Worm (Caenorhabditis elegans) whole organism, L1 larva: Measurements from ENCODE around the gene dyf-2.

ENCODE experiments used
- C16A3.4 ChIP-seq: fragments of 150-350 bp; optimal IDR thresholded peaks from 2 replicates; lab custom pipeline; 2014; ENCODE audit warnings: missing biosample characterization, missing genetic modification characterization
- C34B4.2 ChIP-seq: sonication (generic microtip); optimal IDR thresholded peaks from 2 replicates; lab custom pipeline; 2017; ENCODE audit warnings: mild to moderate bottlenecking, missing genetic modification characterization, missing compliant biosample characterization
- F16B12.6 ChIP-seq: fragments of 150-350 bp; optimal IDR thresholded peaks from 2 replicates; lab custom pipeline; 2014; ENCODE audit warnings: missing biosample characterization, missing genetic modification characterization
- Y116A8C.19 ChIP-seq: sonication (generic microtip); optimal IDR thresholded peaks from 2 replicates; lab custom pipeline; 2016; ENCODE audit warnings: missing compliant biosample characterization, missing genetic modification characterization, borderline replicate concordance
- aha-1 ChIP-seq: fragments of 150-350 bp; optimal IDR thresholded peaks from 2 replicates; lab custom pipeline; 2014; ENCODE audit warnings: missing biosample characterization, missing genetic modification characterization
- alr-1 ChIP-seq: fragments of 200-800 bp; sonication (Bioruptor generic); optimal IDR thresholded peaks from 2 replicates; lab custom pipeline; 2018; ENCODE audit warnings: borderline replicate concordance, mild to moderate bottlenecking, missing genetic modification characterization, missing compliant biosample characterization
- aly-2 ChIP-seq: fragments of 150-350 bp; optimal IDR thresholded peaks from 2 replicates; lab custom pipeline; 2014; ENCODE audit warnings: missing biosample characterization, missing genetic modification characterization
- blmp-1 ChIP-seq: fragments of 150-350 bp; optimal IDR thresholded peaks from 2 replicates; lab custom pipeline; 2014; ENCODE audit warnings: missing biosample characterization, missing genetic modification characterization
- ceh-8 ChIP-seq: fragments of 200-800 bp; sonication (Bioruptor generic); optimal IDR thresholded peaks from 2 replicates; lab custom pipeline; 2018; ENCODE audit warnings: mild to moderate bottlenecking, missing genetic modification characterization, moderate library complexity, missing compliant biosample characterization
- ceh-88 ChIP-seq: fragments of 200-800 bp; sonication (Bioruptor generic); IDR thresholded peaks from 2 replicates; pipeline ENCODE4 v1.3.6; 2022; ENCODE audit warnings: missing genetic modification characterization, missing compliant biosample characterization
- ceh-90 ChIP-seq: sonication (generic microtip); optimal IDR thresholded peaks from 2 replicates; lab custom pipeline; 2016; ENCODE audit warnings: missing genetic modification characterization, missing compliant biosample characterization
- ces-1 ChIP-seq: fragments of 150-350 bp; optimal IDR thresholded peaks from 2 replicates; lab custom pipeline; 2014; ENCODE audit warnings: missing biosample characterization, missing genetic modification reagents, missing genetic modification characterization
- dpl-1 ChIP-seq, 3 experiments: fragments of 150-350 bp in 2 of 3; sonication (generic microtip) in 1 of 3; optimal IDR thresholded peaks; 2 replicates each; lab custom pipeline; 2014 to 2017; ENCODE audit warnings: missing biosample characterization in 3 of 3, missing genetic modification characterization in 3 of 3, missing genetic modification reagents in 3 of 3
- dsc-1 ChIP-seq: sonication (generic microtip); optimal IDR thresholded peaks from 2 replicates; lab custom pipeline; 2016; ENCODE audit warnings: mild to moderate bottlenecking, missing genetic modification characterization, missing compliant biosample characterization
- efl-3 ChIP-seq: fragments of 200-800 bp; sonication (Bioruptor generic); optimal IDR thresholded peaks from 2 replicates; lab custom pipeline; 2018; ENCODE audit warnings: mild to moderate bottlenecking, missing genetic modification characterization, missing compliant biosample characterization
- elt-3 ChIP-seq, 6 experiments: fragments of 150-350 bp in 1 of 6; sonication (generic microtip); optimal IDR thresholded peaks; 2 replicates each; lab custom pipeline; 2017 to 2018; ENCODE audit warnings: missing biosample characterization in 6 of 6, missing genetic modification characterization in 6 of 6, inconsistent platforms in 1 of 6
- ets-5 ChIP-seq: fragments of 200-800 bp; sonication (Bioruptor generic); IDR thresholded peaks from 2 replicates; pipeline ENCODE4 v1.3.6; 2022; ENCODE audit warnings: missing genetic modification characterization, missing compliant biosample characterization
- grh-1 ChIP-seq: fragments of 200-800 bp; sonication (Bioruptor generic); IDR thresholded peaks from 2 replicates; pipeline ENCODE4 v1.3.6; 2022; ENCODE audit warnings: missing genetic modification reagents, missing genetic modification characterization, missing compliant biosample characterization
- irx-1 ChIP-seq: sonication (generic microtip); optimal IDR thresholded peaks from 2 replicates; lab custom pipeline; 2016; ENCODE audit warnings: missing genetic modification characterization, missing compliant biosample characterization
- lin-13 ChIP-seq: fragments of 150-350 bp; optimal IDR thresholded peaks from 2 replicates; lab custom pipeline; 2014; ENCODE audit warnings: missing biosample characterization, missing genetic modification reagents, missing genetic modification characterization
- lin-14 ChIP-seq: fragments of 200-800 bp; sonication (Bioruptor generic); optimal IDR thresholded peaks from 2 replicates; lab custom pipeline; 2018; ENCODE audit warnings: mild to moderate bottlenecking, missing genetic modification characterization, moderate library complexity, missing compliant biosample characterization
- lin-35 ChIP-seq, 2 experiments: fragments of 150-350 bp; optimal IDR thresholded peaks; 2 replicates each; lab custom pipeline; 2014; ENCODE audit warnings: missing biosample characterization in 2 of 2, missing genetic modification characterization in 2 of 2, missing genetic modification reagents in 2 of 2
- lir-3 ChIP-seq: sonication (generic microtip); optimal IDR thresholded peaks from 2 replicates; lab custom pipeline; 2016; ENCODE audit warnings: mild to moderate bottlenecking, missing genetic modification characterization, moderate library complexity, missing compliant biosample characterization; ENCODE audit not compliant: poor library complexity
- lsy-2 ChIP-seq, 2 experiments: fragments of 150-350 bp; optimal IDR thresholded peaks; 2 replicates each; lab custom pipeline; 2014; ENCODE audit warnings: missing biosample characterization in 2 of 2, missing genetic modification characterization in 2 of 2
- mdl-1 ChIP-seq, 2 experiments: fragments of 150-350 bp; optimal IDR thresholded peaks; 2 replicates each; lab custom pipeline; 2014 to 2017; ENCODE audit warnings: missing biosample characterization in 2 of 2, missing genetic modification characterization in 2 of 2, inconsistent platforms in 1 of 2
- nhr-19 ChIP-seq: fragments of 200-800 bp; sonication (Bioruptor generic); conservative IDR thresholded peaks from 2 replicates; pipeline ENCODE4 v1.3.6; 2022; ENCODE audit warnings: missing genetic modification characterization, missing compliant biosample characterization
- nhr-20 ChIP-seq: sonication (generic microtip); optimal IDR thresholded peaks from 2 replicates; lab custom pipeline; 2016; ENCODE audit warnings: mild to moderate bottlenecking, missing genetic modification characterization, missing compliant biosample characterization
- nhr-28 ChIP-seq: fragments of 150-350 bp; optimal IDR thresholded peaks from 2 replicates; lab custom pipeline; 2014; ENCODE audit warnings: missing biosample characterization, missing genetic modification characterization
- nhr-71 ChIP-seq: sonication (generic microtip); optimal IDR thresholded peaks from 2 replicates; lab custom pipeline; 2016; ENCODE audit warnings: mild to moderate bottlenecking, missing genetic modification characterization, moderate library complexity, missing compliant biosample characterization
- nhr-76 ChIP-seq: sonication (generic microtip); optimal IDR thresholded peaks from 2 replicates; lab custom pipeline; 2017; ENCODE audit warnings: missing biosample characterization, missing genetic modification characterization
- nhr-84 ChIP-seq: sonication (generic microtip); optimal IDR thresholded peaks from 2 replicates; lab custom pipeline; 2017; ENCODE audit warnings: missing biosample characterization, missing genetic modification characterization
- nhr-85 ChIP-seq: sonication (generic microtip); peaks from one replicate; lab custom pipeline; 2016; ENCODE audit warnings: missing genetic modification characterization, inconsistent platforms, missing compliant biosample characterization
- nhr-90 ChIP-seq: sonication (generic microtip); optimal IDR thresholded peaks from 2 replicates; lab custom pipeline; 2016; ENCODE audit warnings: mild to moderate bottlenecking, missing genetic modification characterization, missing compliant biosample characterization; ENCODE audit not compliant: poor library complexity
- pag-3 ChIP-seq: sonication (generic microtip); optimal IDR thresholded peaks from 2 replicates; lab custom pipeline; 2017; ENCODE audit warnings: missing genetic modification characterization, mild to moderate bottlenecking, missing compliant biosample characterization, antibody characterized with exemption, borderline replicate concordance; ENCODE audit not compliant: insufficient read depth
- pqm-1 ChIP-seq: sonication (generic microtip); optimal IDR thresholded peaks from 3 replicates; lab custom pipeline; 2017; ENCODE audit warnings: missing biosample characterization, missing genetic modification characterization
- rnt-1 ChIP-seq: sonication (generic microtip); optimal IDR thresholded peaks from 2 replicates; lab custom pipeline; 2016; ENCODE audit warnings: mild to moderate bottlenecking, missing genetic modification characterization, moderate library complexity, missing compliant biosample characterization
- snpc-4 ChIP-seq: fragments of 150-350 bp; optimal IDR thresholded peaks from 2 replicates; lab custom pipeline; 2014; ENCODE audit warnings: missing biosample characterization, missing genetic modification characterization
- snu-23 ChIP-seq: sonication (generic microtip); optimal IDR thresholded peaks from 2 replicates; lab custom pipeline; 2016; ENCODE audit warnings: missing genetic modification characterization, missing compliant biosample characterization
- sup-37 ChIP-seq: fragments of 200-800 bp; sonication (Bioruptor generic); optimal IDR thresholded peaks from 2 replicates; lab custom pipeline; 2018; ENCODE audit warnings: mild to moderate bottlenecking, missing genetic modification characterization, missing compliant biosample characterization
- swsn-7 ChIP-seq: sonication (generic microtip); optimal IDR thresholded peaks from 2 replicates; lab custom pipeline; 2016; ENCODE audit warnings: missing genetic modification characterization, missing compliant biosample characterization
- tbx-2 ChIP-seq: sonication (generic microtip); optimal IDR thresholded peaks from 2 replicates; lab custom pipeline; 2016; ENCODE audit warnings: missing genetic modification characterization, missing compliant biosample characterization
- tlp-1 ChIP-seq: fragments of 150-350 bp; optimal IDR thresholded peaks from 2 replicates; lab custom pipeline; 2014; ENCODE audit warnings: missing biosample characterization, missing genetic modification characterization
- unc-130 ChIP-seq: fragments of 150-350 bp; optimal IDR thresholded peaks from 2 replicates; lab custom pipeline; 2017; ENCODE audit warnings: missing biosample characterization, missing genetic modification characterization, inconsistent platforms
- unc-98 ChIP-seq: fragments of 200-800 bp; sonication (Bioruptor generic); IDR thresholded peaks from 2 replicates; pipeline ENCODE4 v1.3.6; 2022; ENCODE audit warnings: missing genetic modification characterization, missing compliant biosample characterization
- xbp-1 ChIP-seq: sonication (generic microtip); optimal IDR thresholded peaks from 2 replicates; lab custom pipeline; 2016; ENCODE audit warnings: missing genetic modification characterization, missing compliant biosample characterization
- zag-1 ChIP-seq: fragments of 150-350 bp; optimal IDR thresholded peaks from 2 replicates; lab custom pipeline; 2014; ENCODE audit warnings: missing biosample characterization, missing genetic modification characterization

Gene dyf-2

DNA sequence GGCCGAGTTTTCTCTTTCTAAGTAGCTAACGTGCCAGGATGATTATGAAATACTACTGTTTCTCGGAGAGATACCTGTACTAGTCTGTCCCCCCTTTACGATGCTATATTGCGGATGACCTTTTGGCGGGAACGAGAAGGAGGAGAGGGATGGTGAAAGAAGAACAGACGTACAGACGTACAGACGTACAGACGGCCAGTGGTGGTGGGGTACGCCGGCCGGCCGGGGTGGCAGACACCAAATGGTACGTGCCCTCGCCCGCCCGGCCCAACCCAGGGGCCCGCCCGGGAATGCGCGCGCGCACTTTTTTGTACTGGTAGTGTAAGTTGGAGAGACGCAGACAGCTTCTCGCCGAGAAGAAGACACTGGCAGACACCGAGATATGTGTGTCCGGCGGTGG lies 34.8 kb upstream of the dyf-2 start:
- TF ChIP-seq nhr-85 (tag; lab: Kevin White, UChicago) (peak; percentile 71), lin-14 (GFP tag; lab: Kevin White, UChicago) (peak; percentile 48), blmp-1 (tag; lab: Kevin White, UChicago) (peak; percentile 70), rnt-1 (no peak), unc-98 (GFP tag; lab: Robert Waterston, UW) (no peak), aly-2 (tag; lab: Kevin White, UChicago) (no peak), nhr-76 (tag; lab: Kevin White, UChicago) (no peak), grh-1 (0 out of 2 replicates have a peak, but pooled peaks have one; percentile 37), efl-3 (no peak), zag-1 (tag; lab: Kevin White, UChicago) (no peak), C34B4.2 (no peak), mdl-1 (tag; optimal IDR thresholded peaks at IDR 0.05; lab: Kevin White, UChicago) (no peak), C16A3.4 (no peak), nhr-71 (no peak), ceh-8 (GFP tag; lab: Kevin White, UChicago) (peak; percentile 18), ets-5 (GFP tag; lab: Robert Waterston, UW) (no peak), tlp-1 (tag; lab: Kevin White, UChicago) (no peak), snu-23 (GFP tag; lab: Kevin White, UChicago) (no peak), pag-3 (tag; lab: Kevin White, UChicago) (no peak), nhr-90 (tag; lab: Kevin White, UChicago) (peak; percentile 7), ceh-88 (GFP tag; lab: Robert Waterston, UW) (no peak), aha-1 (tag; lab: Kevin White, UChicago) (no peak), snpc-4 (no peak), nhr-28 (tag; lab: Kevin White, UChicago) (no peak)

DNA sequence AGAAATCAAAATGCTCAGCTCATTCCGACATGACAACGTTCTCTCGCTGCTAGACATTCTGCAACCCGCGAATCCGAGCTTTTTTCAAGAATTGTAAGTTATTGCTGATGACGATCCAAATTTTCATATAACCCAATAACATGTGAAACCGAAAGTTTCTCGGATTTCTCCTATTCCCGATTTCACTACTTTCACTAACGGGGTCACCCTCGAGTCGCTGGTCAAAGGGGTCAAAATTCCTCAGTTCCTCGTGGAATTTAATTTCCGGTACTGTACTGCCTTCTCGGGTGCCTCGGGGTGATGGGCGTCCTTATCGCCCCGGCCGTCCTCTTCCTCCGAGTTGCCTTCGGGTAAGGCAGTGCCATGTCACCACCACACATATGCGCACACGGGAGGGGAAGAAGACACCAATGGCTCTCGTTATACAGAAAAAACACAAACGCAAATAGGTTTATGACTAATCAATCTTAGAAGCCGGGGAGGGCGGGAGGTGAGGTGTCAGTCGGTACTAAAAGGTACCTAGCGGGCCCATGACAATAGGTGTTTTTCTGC lies 34.0 kb upstream of the dyf-2 start:
- TF ChIP-seq blmp-1 (tag; lab: Kevin White, UChicago): peak; percentile 99
- no peak for TF ChIP-seq ceh-90 (tag; lab: Kevin White, UChicago)

DNA sequence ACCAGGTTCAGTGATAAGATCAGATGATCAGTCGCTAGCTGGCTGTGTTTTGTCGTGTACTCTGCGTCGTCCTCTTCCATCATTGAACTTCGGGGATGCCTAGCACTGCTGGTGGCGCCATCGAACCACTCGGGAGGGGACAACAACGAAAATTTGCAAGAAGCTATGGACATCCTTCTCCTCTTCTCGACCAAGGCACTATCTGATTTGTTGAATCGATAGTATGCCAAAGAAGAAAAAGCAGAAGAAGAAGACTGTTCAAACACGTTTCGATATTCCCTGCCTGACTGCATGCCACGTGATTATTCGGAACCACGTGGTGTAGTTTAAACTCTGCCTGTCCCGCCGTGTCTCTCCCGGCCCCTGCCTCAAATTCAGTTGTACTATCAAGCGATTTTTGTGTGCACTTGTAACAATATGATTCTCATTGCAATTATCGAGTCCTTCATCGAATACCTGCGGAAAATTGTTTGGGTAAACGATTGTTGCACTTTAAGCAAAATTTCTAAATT lies 33.1 kb upstream of the dyf-2 start:
- TF ChIP-seq nhr-84 (tag; lab: Kevin White, UChicago) (no peak), lsy-2 (tag; optimal IDR thresholded peaks at IDR 0.05; lab: Kevin White, UChicago) (peak in 1 of 2 experiments; percentile 32), pqm-1 (tag; lab: Kevin White, UChicago) (no peak), lin-13 (no peak), nhr-71 (peak; percentile 85), lir-3 (no peak), alr-1 (tag; lab: Kevin White, UChicago) (no peak), nhr-90 (tag; lab: Kevin White, UChicago) (peak; percentile 76), sup-37 (GFP tag; lab: Kevin White, UChicago) (peak; percentile 25), nhr-19 (peak; percentile 53), ets-5 (GFP tag; lab: Robert Waterston, UW) (no peak), unc-130 (tag; lab: Kevin White, UChicago) (peak; percentile 47), snu-23 (GFP tag; lab: Kevin White, UChicago) (peak; percentile 57), tbx-2 (tag; lab: Kevin White, UChicago) (peak; percentile 61), rnt-1 (peak; percentile 36), mdl-1 (tag; optimal IDR thresholded peaks at IDR 0.05; lab: Kevin White, UChicago) (peak in 1 of 2 experiments; percentile 60), lin-14 (GFP tag; lab: Kevin White, UChicago) (peak; percentile 66), grh-1 (peak; percentile 52; the same call in 1 of the 2 replicates), dsc-1 (tag; lab: Kevin White, UChicago) (no peak), irx-1 (tag; lab: Kevin White, UChicago) (peak; percentile 5), nhr-85 (tag; lab: Kevin White, UChicago) (peak; percentile 83), lin-35 (GFP tag; optimal IDR thresholded peaks at IDR 0.05; lab: Kevin White, UChicago) (peak; percentile 12 to 59), aha-1 (tag; lab: Kevin White, UChicago) (peak; percentile 5), elt-3 (tag; optimal IDR thresholded peaks at IDR 0.05; lab: Kevin White, UChicago) (no peak), swsn-7 (tag; lab: Kevin White, UChicago) (peak; percentile 10), nhr-76 (tag; lab: Kevin White, UChicago) (no peak), Y116A8C.19 (tag; lab: Kevin White, UChicago) (no peak), ces-1 (no peak), F16B12.6 (tag; lab: Kevin White, UChicago) (no peak), dpl-1 (GFP tag; optimal IDR thresholded peaks at IDR 0.05; lab: Kevin White, UChicago) (peak in 2 of 3 experiments; percentile 10 to 26), xbp-1 (tag; lab: Kevin White, UChicago) (peak; percentile 16), nhr-20 (tag; lab: Kevin White, UChicago) (peak; percentile 69), ceh-8 (GFP tag; lab: Kevin White, UChicago) (no peak)
